Fruit fly (Drosophila melanogaster) whole organism, embryonic: Measurements from ENCODE around the gene Hecw.

Experiments
- Atf6 ChIP-seq: fragments of 200-800 bp; sonication (Bioruptor generic); IDR thresholded peaks from 2 replicates; pipeline ENCODE4 v1.3.6; 2022; ENCODE audit warnings: missing biosample characterization, missing genetic modification characterization
- Blimp-1 ChIP-seq: fragments of 200-800 bp; sonication (Bioruptor generic); optimal IDR thresholded peaks from 3 replicates; lab custom pipeline; 2018; ENCODE audit warnings: missing biosample characterization, missing genetic modification characterization, mild to moderate bottlenecking, moderate library complexity, missing genetic modification reagents
- CG10209 ChIP-seq: fragments of 200-800 bp; sonication (Bioruptor generic); optimal IDR thresholded peaks from 3 replicates; lab custom pipeline; 2017; ENCODE audit warnings: missing biosample characterization, mild to moderate bottlenecking, missing genetic modification characterization, missing genetic modification reagents
- CG10654 ChIP-seq: fragments of 200-800 bp; sonication (Bioruptor generic); optimal IDR thresholded peaks from 2 replicates; lab custom pipeline; 2016; ENCODE audit warnings: missing biosample characterization, missing genetic modification characterization
- CG12155 ChIP-seq: fragments of 200-800 bp; sonication (Bioruptor generic); optimal IDR thresholded peaks from 3 replicates; lab custom pipeline; 2016; ENCODE audit warnings: missing biosample characterization, missing genetic modification characterization
- CG1647 ChIP-seq: fragments of 200-800 bp; sonication (Bioruptor generic); optimal IDR thresholded peaks from 3 replicates; lab custom pipeline; 2016; ENCODE audit warnings: missing biosample characterization, missing genetic modification characterization
- CG16863 ChIP-seq: fragments of 200-800 bp; sonication (Bioruptor generic); optimal IDR thresholded peaks from 3 replicates; lab custom pipeline; 2016; ENCODE audit warnings: missing biosample characterization, missing genetic modification characterization
- CG17361 ChIP-seq: fragments of 200-800 bp; sonication (Bioruptor generic); IDR thresholded peaks from 3 replicates; pipeline ENCODE4 v1.3.6; 2022; ENCODE audit warnings: missing biosample characterization, missing genetic modification characterization
- CG17385 ChIP-seq: fragments of 200-800 bp; sonication (Bioruptor generic); optimal IDR thresholded peaks from 3 replicates; lab custom pipeline; 2018; ENCODE audit warnings: missing biosample characterization, mild to moderate bottlenecking, missing genetic modification characterization
- CG18619 ChIP-seq: fragments of 200-800 bp; sonication (Bioruptor generic); optimal IDR thresholded peaks from 3 replicates; lab custom pipeline; 2017; ENCODE audit warnings: missing biosample characterization, mild to moderate bottlenecking, missing genetic modification characterization
- CG31441 ChIP-seq: fragments of 200-800 bp; sonication (Bioruptor generic); IDR thresholded peaks from 2 replicates; pipeline ENCODE4 v1.3.6; 2022; ENCODE audit warnings: missing biosample characterization, missing genetic modification characterization
- CG32772 ChIP-seq: fragments of 200-800 bp; sonication (Bioruptor generic); IDR thresholded peaks from 2 replicates; pipeline ENCODE4 v1.3.6; 2022; ENCODE audit warnings: missing biosample characterization, missing genetic modification characterization
- CG42726 ChIP-seq: fragments of 200-800 bp; sonication (Bioruptor generic); IDR thresholded peaks from 2 replicates; pipeline ENCODE4 v1.3.6; 2022; ENCODE audit warnings: missing biosample characterization, missing genetic modification characterization; ENCODE audit not compliant: partially characterized antibody
- CG4282 ChIP-seq: fragments of 200-800 bp; sonication (Bioruptor generic); optimal IDR thresholded peaks from 2 replicates; lab custom pipeline; 2016; ENCODE audit warnings: missing biosample characterization, missing genetic modification characterization
- CG4707 ChIP-seq: fragments of 200-800 bp; sonication (Bioruptor generic); optimal IDR thresholded peaks from 2 replicates; lab custom pipeline; 2018; ENCODE audit warnings: missing biosample characterization, mild to moderate bottlenecking, missing genetic modification characterization, moderate library complexity
- CG7745 ChIP-seq: fragments of 200-800 bp; sonication (Bioruptor generic); optimal IDR thresholded peaks from 2 replicates; lab custom pipeline; 2018; ENCODE audit warnings: missing biosample characterization, mild to moderate bottlenecking, missing genetic modification characterization, moderate library complexity
- CG8924 ChIP-seq: fragments of 200-800 bp; optimal IDR thresholded peaks from 3 replicates; lab custom pipeline; 2019; ENCODE audit warnings: missing biosample characterization, mild to moderate bottlenecking, missing genetic modification characterization, moderate library complexity
- CG9876 ChIP-seq: fragments of 200-800 bp; sonication (Bioruptor generic); optimal IDR thresholded peaks from 2 replicates; lab custom pipeline; 2016; ENCODE audit warnings: missing biosample characterization, missing genetic modification characterization
- D19B ChIP-seq: fragments of 200-800 bp; sonication (Bioruptor generic); optimal IDR thresholded peaks from 2 replicates; lab custom pipeline; 2017; ENCODE audit warnings: missing biosample characterization, mild to moderate bottlenecking, missing genetic modification characterization
- E2f1 ChIP-seq: fragments of 200-800 bp; sonication (Bioruptor generic); IDR thresholded peaks from 2 replicates; pipeline ENCODE4 v1.3.6; 2022; ENCODE audit warnings: missing biosample characterization, missing genetic modification characterization
- MBD-R2 ChIP-seq: fragments of 200-800 bp; sonication (Bioruptor generic); IDR thresholded peaks from 2 replicates; pipeline ENCODE4 v1.3.6; 2022; ENCODE audit warnings: missing biosample characterization, missing genetic modification characterization
- Max ChIP-seq: fragments of 200-800 bp; sonication (Bioruptor generic); optimal IDR thresholded peaks from 2 replicates; lab custom pipeline; 2016; ENCODE audit warnings: missing biosample characterization, mild to moderate bottlenecking, missing genetic modification characterization
- Med ChIP-seq: fragments of 200-800 bp; sonication (Bioruptor generic); peaks from one replicate; lab custom pipeline; 2016; ENCODE audit warnings: missing biosample characterization, missing genetic modification characterization, mild to moderate bottlenecking, inconsistent platforms, moderate library complexity
- Meics ChIP-seq: fragments of 200-800 bp; sonication (Bioruptor generic); optimal IDR thresholded peaks from 2 replicates; lab custom pipeline; 2017; ENCODE audit warnings: missing biosample characterization, mild to moderate bottlenecking, missing genetic modification characterization
- Scr ChIP-seq: fragments of 200-800 bp; sonication (Bioruptor generic); IDR thresholded peaks from 2 replicates; pipeline ENCODE4 v1.3.6; 2022; ENCODE audit warnings: missing biosample characterization, missing genetic modification characterization; ENCODE audit not compliant: partially characterized antibody
- YL-1 ChIP-seq: fragments of 200-800 bp; sonication (Bioruptor generic); optimal IDR thresholded peaks from 3 replicates; lab custom pipeline; 2017; ENCODE audit warnings: missing biosample characterization, mild to moderate bottlenecking, missing genetic modification characterization
- ab ChIP-seq: fragments of 200-800 bp; sonication (Bioruptor generic); optimal IDR thresholded peaks from 2 replicates; lab custom pipeline; 2016; ENCODE audit warnings: missing biosample characterization, missing genetic modification characterization
- bowl ChIP-seq: fragments of 200-800 bp; sonication (Bioruptor generic); IDR thresholded peaks from 2 replicates; pipeline ENCODE4 v1.3.6; 2022; ENCODE audit warnings: missing biosample characterization, missing genetic modification characterization
- cg ChIP-seq: fragments of 200-800 bp; sonication (Bioruptor generic); optimal IDR thresholded peaks from 3 replicates; lab custom pipeline; 2019; ENCODE audit warnings: missing biosample characterization, mild to moderate bottlenecking, missing genetic modification characterization, moderate library complexity
- chinmo ChIP-seq: fragments of 200-800 bp; sonication (Bioruptor generic); IDR thresholded peaks from 4 replicates; pipeline ENCODE4 v1.3.6; 2022; ENCODE audit warnings: missing biosample characterization, missing genetic modification characterization; ENCODE audit not compliant: partially characterized antibody
- chm ChIP-seq: fragments of 200-800 bp; sonication (Bioruptor generic); IDR thresholded peaks from 2 replicates; pipeline ENCODE4 v1.3.6; 2022; ENCODE audit warnings: missing biosample characterization, missing genetic modification characterization
- corto ChIP-seq: fragments of 200-800 bp; sonication (Bioruptor generic); optimal IDR thresholded peaks from 2 replicates; lab custom pipeline; 2016; ENCODE audit warnings: missing biosample characterization, mild to moderate bottlenecking, missing genetic modification characterization, moderate library complexity
- en ChIP-seq: fragments of 200-800 bp; sonication (Bioruptor generic); optimal IDR thresholded peaks from 2 replicates; lab custom pipeline; 2016; ENCODE audit warnings: missing biosample characterization, missing genetic modification characterization
- gsb-n ChIP-seq: fragments of 200-800 bp; sonication (Bioruptor generic); optimal IDR thresholded peaks from 3 replicates; lab custom pipeline; 2018; ENCODE audit warnings: missing biosample characterization, mild to moderate bottlenecking, missing genetic modification characterization
- jing ChIP-seq: fragments of 200-800 bp; sonication (Bioruptor generic); optimal IDR thresholded peaks from 2 replicates; lab custom pipeline; 2018; ENCODE audit warnings: missing biosample characterization, mild to moderate bottlenecking, missing genetic modification characterization
- lmd ChIP-seq: fragments of 200-800 bp; sonication (Bioruptor generic); IDR thresholded peaks from 2 replicates; pipeline ENCODE4 v1.3.6; 2022; ENCODE audit warnings: missing biosample characterization, missing genetic modification characterization
- nerfin-1 ChIP-seq: fragments of 200-800 bp; sonication (Bioruptor generic); optimal IDR thresholded peaks from 3 replicates; lab custom pipeline; 2019; ENCODE audit warnings: missing biosample characterization, mild to moderate bottlenecking, missing genetic modification characterization, moderate library complexity
- oc ChIP-seq: fragments of 200-800 bp; sonication (Bioruptor generic); optimal IDR thresholded peaks from 2 replicates; lab custom pipeline; 2018; ENCODE audit warnings: missing biosample characterization, mild to moderate bottlenecking, missing genetic modification characterization, moderate library complexity
- pita ChIP-seq: fragments of 200-800 bp; sonication (Bioruptor generic); optimal IDR thresholded peaks from 2 replicates; lab custom pipeline; 2017; ENCODE audit warnings: missing biosample characterization, mild to moderate bottlenecking, missing genetic modification characterization
- pnt ChIP-seq: fragments of 200-800 bp; sonication (Bioruptor generic); optimal IDR thresholded peaks from 3 replicates; lab custom pipeline; 2016; ENCODE audit warnings: missing biosample characterization, missing genetic modification characterization
- pum ChIP-seq: fragments of 200-800 bp; sonication (Bioruptor generic); optimal IDR thresholded peaks from 2 replicates; lab custom pipeline; 2016; ENCODE audit warnings: missing biosample characterization, missing genetic modification characterization
- sc ChIP-seq, 3 experiments: fragments of >200 bp in 2 of 3; fragments of 200-800 bp in 1 of 3; sonication (Bioruptor generic) in 1 of 3; optimal IDR thresholded peaks; 2 replicates in 2 of 3; 3 replicates in 1 of 3; lab custom pipeline; 2017; ENCODE audit warnings: mild to moderate bottlenecking in 1 of 3, missing biosample characterization in 1 of 3, missing genetic modification characterization in 1 of 3, missing genetic modification reagents in 1 of 3
- shn ChIP-seq: fragments of 200-800 bp; sonication (Bioruptor generic); optimal IDR thresholded peaks from 3 replicates; lab custom pipeline; 2016; ENCODE audit warnings: missing biosample characterization, missing genetic modification characterization
- sna ChIP-seq: fragments of 200-800 bp; sonication (Bioruptor generic); IDR thresholded peaks from 2 replicates; pipeline ENCODE4 v1.3.6; 2022; ENCODE audit warnings: missing biosample characterization, missing genetic modification characterization; ENCODE audit not compliant: partially characterized antibody
- sr ChIP-seq: fragments of 200-800 bp; sonication (Bioruptor generic); IDR thresholded peaks from 3 replicates; pipeline ENCODE4 v1.3.6; 2022; ENCODE audit warnings: missing biosample characterization, missing genetic modification characterization
- stwl ChIP-seq: fragments of 200-800 bp; sonication (Bioruptor generic); optimal IDR thresholded peaks from 3 replicates; lab custom pipeline; 2018; ENCODE audit warnings: missing biosample characterization, mild to moderate bottlenecking, missing genetic modification characterization, moderate library complexity
- tio ChIP-seq: fragments of 200-800 bp; sonication (Bioruptor generic); optimal IDR thresholded peaks from 2 replicates; lab custom pipeline; 2017; ENCODE audit warnings: missing biosample characterization, missing genetic modification characterization, inconsistent platforms
- trem ChIP-seq: fragments of 200-800 bp; optimal IDR thresholded peaks from 3 replicates; lab custom pipeline; 2019; ENCODE audit warnings: missing biosample characterization, mild to moderate bottlenecking, missing genetic modification characterization, moderate library complexity
- zfh2 ChIP-seq: fragments of 200-800 bp; sonication (Bioruptor generic); optimal IDR thresholded peaks from 2 replicates; lab custom pipeline; 2016; ENCODE audit warnings: missing biosample characterization, missing genetic modification characterization

The Hecw gene

DNA sequence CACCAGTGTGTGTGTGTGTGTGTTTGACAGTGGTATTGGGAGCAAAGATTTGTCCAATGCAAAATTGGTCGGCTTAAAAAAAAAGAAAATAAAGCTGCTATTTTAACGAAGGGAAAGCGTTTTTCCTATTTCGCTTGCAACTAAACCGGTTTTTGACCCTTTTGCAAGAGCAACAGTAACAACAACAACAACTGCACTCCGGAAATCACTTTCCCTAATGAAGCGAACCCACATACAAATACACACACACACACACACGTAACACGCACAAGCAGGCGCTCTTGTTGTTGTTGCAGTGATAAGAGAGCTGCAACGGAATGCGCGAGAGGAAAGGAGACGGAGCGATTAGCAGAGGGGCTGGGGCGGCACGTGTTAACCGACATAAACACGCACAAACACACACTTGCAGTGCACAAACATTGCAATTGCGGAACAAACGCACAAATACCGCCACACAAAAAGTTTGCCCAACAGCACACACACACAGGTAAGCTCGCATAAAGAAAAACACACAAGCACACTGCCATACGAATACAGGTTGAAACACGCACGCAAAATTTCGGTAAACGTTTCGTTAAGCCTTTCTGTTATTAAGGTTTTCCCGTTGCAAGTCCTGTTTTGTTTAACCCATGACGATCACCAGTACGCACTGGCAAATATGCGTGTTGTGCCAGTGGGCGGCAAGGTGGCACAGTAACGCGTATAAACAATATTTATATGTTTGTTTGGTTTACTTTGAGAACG, 49.5 kb downstream of the Hecw start (continued):
- no peak for TF ChIP-seq CG8924 (tag; lab: Kevin White, UChicago)
- peak; percentile 35 for TF ChIP-seq CG17385 (GFP tag; lab: Kevin White, UChicago)
- TF ChIP-seq zfh2 (GFP tag; lab: Kevin White, UChicago), result no peak
- no peak for TF ChIP-seq pum (GFP tag; lab: Kevin White, UChicago)
- no peak for TF ChIP-seq CG7745 (tag; lab: Kevin White, UChicago)
- TF ChIP-seq Blimp-1, result peak; percentile 93
- TF ChIP-seq trem (tag; lab: Kevin White, UChicago), result no peak
- TF ChIP-seq bowl (GFP tag; lab: Robert Waterston, UW), result no peak
- TF ChIP-seq CG1647 (GFP tag; lab: Kevin White, UChicago), result no peak
- no peak for TF ChIP-seq tio
- TF ChIP-seq Scr (GFP tag; lab: Robert Waterston, UW), result no peak
- no peak for TF ChIP-seq E2f1 (GFP tag; lab: Robert Waterston, UW)
- peak; percentile 26 for TF ChIP-seq shn
- peak; percentile 29 for TF ChIP-seq CG4707 (GFP tag; lab: Kevin White, UChicago)
- no peak for TF ChIP-seq CG4282 (GFP tag; lab: Kevin White, UChicago)
- TF ChIP-seq CG42726, result 0 out of 2 replicates have a peak, but pooled peaks have one; percentile 3
- no peak for TF ChIP-seq ab (GFP tag; lab: Kevin White, UChicago)
- no peak for TF ChIP-seq CG18619
- TF ChIP-seq en, result no peak
- no peak for TF ChIP-seq sc (optimal IDR thresholded peaks at IDR 0.05; lab: Kevin White, UChicago)
- no peak for TF ChIP-seq sc (GFP tag; optimal IDR thresholded peaks at IDR 0.05; lab: Kevin White, UChicago)
- no peak for TF ChIP-seq YL-1 (GFP tag; lab: Kevin White, UChicago)
- no peak for TF ChIP-seq Meics
- TF ChIP-seq CG12155 (GFP tag; lab: Kevin White, UChicago), result no peak
- no peak for TF ChIP-seq Med
- TF ChIP-seq lmd, result no peak
- no peak for TF ChIP-seq Max (GFP tag; lab: Kevin White, UChicago)
- no peak for TF ChIP-seq stwl (tag; lab: Kevin White, UChicago)
- TF ChIP-seq jing (GFP tag; lab: Kevin White, UChicago), result no peak
- TF ChIP-seq pita, result no peak
- no peak for TF ChIP-seq CG10209 (GFP tag; lab: Kevin White, UChicago)
- TF ChIP-seq CG9876 (GFP tag; lab: Kevin White, UChicago), result no peak
- TF ChIP-seq CG10654 (GFP tag; lab: Kevin White, UChicago), result no peak
- peak; percentile 9; the same call in 1 of the 4 replicates for TF ChIP-seq chinmo (GFP tag; lab: Robert Waterston, UW)
- no peak for TF ChIP-seq corto (GFP tag; lab: Kevin White, UChicago)
- no peak for TF ChIP-seq D19B
- TF ChIP-seq sna (GFP tag; lab: Robert Waterston, UW), result no peak
- 0 out of 3 replicates have a peak, but pooled peaks have one; percentile 7 for TF ChIP-seq CG17361 (GFP tag; lab: Robert Waterston, UW)
- no peak for TF ChIP-seq CG16863 (GFP tag; lab: Kevin White, UChicago)
- peak; percentile 30; the same call in 1 of the 2 replicates for TF ChIP-seq chm (GFP tag; lab: Robert Waterston, UW)
- no peak for TF ChIP-seq CG31441 (GFP tag; lab: Robert Waterston, UW)
- TF ChIP-seq nerfin-1 (tag; lab: Kevin White, UChicago), result peak; percentile 99
- peak; percentile 45 for TF ChIP-seq gsb-n (tag; lab: Kevin White, UChicago)
- no peak for TF ChIP-seq CG32772 (GFP tag; lab: Robert Waterston, UW)
- TF ChIP-seq MBD-R2 (GFP tag; lab: Robert Waterston, UW), result no peak
- peak; percentile 96 for TF ChIP-seq cg
- no peak for TF ChIP-seq sr (GFP tag; lab: Robert Waterston, UW)
- TF ChIP-seq pnt, result no peak
- TF ChIP-seq oc (tag; lab: Kevin White, UChicago), result peak; percentile 31
- no peak for TF ChIP-seq Atf6 (GFP tag; lab: Robert Waterston, UW)
